Fruit fly (Drosophila melanogaster): ENCODE data around the gene bou.
A peak's percentile ranks its signal among the peaks of the same experiment; 100 is the strongest.

- TF ChIP-seq psq (GFP tag; optimal IDR thresholded peaks at IDR 0.05) (peak; percentile 89), br (GFP tag; optimal IDR thresholded peaks at IDR 0.05) (peak; percentile 98)
Observed at dm6 chrX:6969364-6970137, 16.7 kb upstream of the bou start, which contains the start of gene CG4586.
